Worm (Caenorhabditis elegans): ENCODE measurements around the gene pptr-2.
A peak's percentile ranks its signal among the peaks of the same experiment; 100 is the strongest.

ce11 chrV:11074448-11074847 is 39.7 kb upstream of the pptr-2 start, which contains the start of gene act-3:
- no peak for TF ChIP-seq tab-1 (GFP tag; IDR thresholded peaks at IDR 0.05)
- TF ChIP-seq ztf-29 (GFP tag; IDR thresholded peaks at IDR 0.05): no peak
- TF ChIP-seq cog-1 (tag; optimal IDR thresholded peaks at IDR 0.05): peak; percentile 35
- TF ChIP-seq flt-1 (GFP tag; IDR thresholded peaks at IDR 0.05): no peak
- TF ChIP-seq klf-2 (GFP tag; conservative IDR thresholded peaks at IDR 0.05): no peak
- TF ChIP-seq med-1 (GFP tag; optimal IDR thresholded peaks at IDR 0.05; ENCODE audit: insufficient read depth): no peak
- no peak for TF ChIP-seq T22C8.4 (GFP tag; IDR thresholded peaks at IDR 0.05)

Data from whole organism, midembryonic.